Fruit fly (Drosophila melanogaster): Measurements from ENCODE around the gene CG42504.

CG42504 gene

DNA sequence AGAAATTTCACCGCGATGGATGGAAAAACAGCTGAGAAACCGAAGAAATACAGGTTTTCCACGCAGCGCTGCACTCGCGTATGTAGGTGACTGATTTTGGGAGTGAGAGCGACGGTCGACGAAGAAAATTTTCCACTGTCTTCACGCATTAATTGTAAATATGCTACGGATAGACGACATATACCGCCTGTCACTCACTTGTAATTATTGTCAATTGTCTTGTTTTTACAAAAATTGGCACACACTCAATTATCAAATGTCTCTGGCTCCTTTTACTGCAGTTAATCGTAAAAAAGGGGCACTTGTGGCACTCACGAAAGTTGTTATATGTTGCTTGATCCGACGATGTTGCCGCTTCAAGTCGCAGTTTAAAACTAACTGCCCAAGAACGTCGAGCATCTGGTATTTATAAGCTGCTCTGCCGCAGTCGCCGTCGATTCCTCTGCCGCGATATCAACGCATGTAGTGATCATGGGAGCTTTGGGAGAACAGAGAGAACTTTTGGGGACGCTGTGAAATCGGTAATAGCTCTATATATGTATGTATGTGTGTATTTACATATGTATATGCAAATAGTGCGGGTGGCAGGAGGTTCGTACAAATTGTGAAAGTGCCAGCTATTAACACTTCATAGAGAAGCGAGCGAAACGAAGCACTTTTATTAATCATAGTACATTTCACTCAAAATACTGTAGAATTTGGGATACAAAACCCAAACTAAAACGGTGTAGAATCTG, 38.5 kb downstream of the CG42504 start, which contains the start of gene mfas (continued):
- no peak for TF ChIP-seq CG15269 (tag; optimal IDR thresholded peaks at IDR 0.05)
- TF ChIP-seq bsh (GFP tag; optimal IDR thresholded peaks at IDR 0.05): peak in 1 of 2 experiments; percentile 52
- TF ChIP-seq PHDP (tag; optimal IDR thresholded peaks at IDR 0.05): peak; percentile 15
- 0 out of 4 replicates have a peak, but pooled peaks have one; percentile 10 for TF ChIP-seq Dll (GFP tag; IDR thresholded peaks at IDR 0.05; ENCODE audit: partially characterized antibody)
- TF ChIP-seq CG11504 (tag; optimal IDR thresholded peaks at IDR 0.05): peak; percentile 39
- peak; percentile 23 for TF ChIP-seq CG3407 (GFP tag; optimal IDR thresholded peaks at IDR 0.05)
- TF ChIP-seq trem (tag; optimal IDR thresholded peaks at IDR 0.05): no peak
- peak; percentile 70 for TF ChIP-seq CG17912 (GFP tag; optimal IDR thresholded peaks at IDR 0.05)
- peak; percentile 67 for TF ChIP-seq cg (GFP tag; optimal IDR thresholded peaks at IDR 0.05)
- peak; percentile 7 for TF ChIP-seq crc (GFP tag; optimal IDR thresholded peaks at IDR 0.05)
- TF ChIP-seq CG11723 (GFP tag; optimal IDR thresholded peaks at IDR 0.05): peak; percentile 7
- TF ChIP-seq nom (GFP tag; optimal IDR thresholded peaks at IDR 0.05): peak; percentile 23
- TF ChIP-seq HmgZ (tag; optimal IDR thresholded peaks at IDR 0.05): peak; percentile 5
- TF ChIP-seq CG8478 (optimal IDR thresholded peaks at IDR 0.05): no peak
- peak; percentile 7 for TF ChIP-seq CG12219 (GFP tag; optimal IDR thresholded peaks at IDR 0.05)
- TF ChIP-seq vvl (GFP tag; IDR thresholded peaks at IDR 0.05): peak; percentile 80
- peak in 1 of 2 experiments; percentile 10 for TF ChIP-seq Pdp1 (GFP tag; optimal IDR thresholded peaks at IDR 0.05)
- peak; percentile 17 for TF ChIP-seq CG1647 (GFP tag; optimal IDR thresholded peaks at IDR 0.05)
- no peak for TF ChIP-seq CG14710 (tag; optimal IDR thresholded peaks at IDR 0.05)
- TF ChIP-seq CG9437 (GFP tag; optimal IDR thresholded peaks at IDR 0.05): peak; percentile 1
- peak; percentile 37 for TF ChIP-seq gsb-n (tag; optimal IDR thresholded peaks at IDR 0.05)
- TF ChIP-seq unpg (GFP tag; optimal IDR thresholded peaks at IDR 0.05): peak; percentile 25
- TF ChIP-seq gem (tag; optimal IDR thresholded peaks at IDR 0.05): peak; percentile 28
- TF ChIP-seq inv (GFP tag; IDR thresholded peaks at IDR 0.05; ENCODE audit: partially characterized antibody): no peak
- TF ChIP-seq ci (GFP tag; IDR thresholded peaks at IDR 0.05): peak; percentile 54; the same call in 1 of the 3 replicates
- peak; percentile 6; the same call in 1 of the 3 replicates for TF ChIP-seq zen2 (GFP tag; IDR thresholded peaks at IDR 0.05; ENCODE audit: partially characterized antibody)
- TF ChIP-seq sqz (GFP tag; optimal IDR thresholded peaks at IDR 0.05): peak; percentile 35
- TF ChIP-seq CG9817 (tag; optimal IDR thresholded peaks at IDR 0.05): no peak
- TF ChIP-seq CG3995 (GFP tag; optimal IDR thresholded peaks at IDR 0.05): peak; percentile 1
- TF ChIP-seq seq (GFP tag; IDR thresholded peaks at IDR 0.05): 0 out of 2 replicates have a peak, but pooled peaks have one; percentile 9
- TF ChIP-seq CG9609 (GFP tag; optimal IDR thresholded peaks at IDR 0.05): no peak
- TF ChIP-seq CrebB (tag; optimal IDR thresholded peaks at IDR 0.05): no peak
- no peak for TF ChIP-seq ftz-f1 (GFP tag; optimal IDR thresholded peaks at IDR 0.05)
- no peak for TF ChIP-seq CG15073 (GFP tag; optimal IDR thresholded peaks at IDR 0.05)
- TF ChIP-seq Dbx (GFP tag; IDR thresholded peaks at IDR 0.05): peak; percentile 12; the same call in 1 of the 3 replicates
- TF ChIP-seq CG3163 (GFP tag; optimal IDR thresholded peaks at IDR 0.05): peak; percentile 32
- TF ChIP-seq sens (GFP tag): peak; percentile 66
- TF ChIP-seq wek (GFP tag; optimal IDR thresholded peaks at IDR 0.05): peak; percentile 71
- peak; percentile 34 for TF ChIP-seq CG17359 (tag; optimal IDR thresholded peaks at IDR 0.05)
- TF ChIP-seq otp (GFP tag; IDR thresholded peaks at IDR 0.05): 0 out of 3 replicates have a peak, but pooled peaks have one; percentile 27
- peak; percentile 56 for TF ChIP-seq CG12071 (GFP tag; optimal IDR thresholded peaks at IDR 0.05)
- peak; percentile 10 for TF ChIP-seq pfk (GFP tag; optimal IDR thresholded peaks at IDR 0.05)
- TF ChIP-seq Trl (optimal IDR thresholded peaks at IDR 0.05): peak; percentile 39 to 44
- no peak for TF ChIP-seq Trl (GFP tag; optimal IDR thresholded peaks at IDR 0.05)
- no peak for TF ChIP-seq sc (optimal IDR thresholded peaks at IDR 0.05)
- peak; percentile 15 for TF ChIP-seq sc (GFP tag; optimal IDR thresholded peaks at IDR 0.05)
- TF ChIP-seq Blimp-1 (GFP tag; optimal IDR thresholded peaks at IDR 0.05): peak; percentile 55
- TF ChIP-seq Bgb (GFP tag; IDR thresholded peaks at IDR 0.05; ENCODE audit: partially characterized antibody): peak; percentile 7; the same call in 1 of the 2 replicates
